Fruit fly (Drosophila melanogaster): ENCODE results near the gene CG7488.

The CG7488 gene

DNA sequence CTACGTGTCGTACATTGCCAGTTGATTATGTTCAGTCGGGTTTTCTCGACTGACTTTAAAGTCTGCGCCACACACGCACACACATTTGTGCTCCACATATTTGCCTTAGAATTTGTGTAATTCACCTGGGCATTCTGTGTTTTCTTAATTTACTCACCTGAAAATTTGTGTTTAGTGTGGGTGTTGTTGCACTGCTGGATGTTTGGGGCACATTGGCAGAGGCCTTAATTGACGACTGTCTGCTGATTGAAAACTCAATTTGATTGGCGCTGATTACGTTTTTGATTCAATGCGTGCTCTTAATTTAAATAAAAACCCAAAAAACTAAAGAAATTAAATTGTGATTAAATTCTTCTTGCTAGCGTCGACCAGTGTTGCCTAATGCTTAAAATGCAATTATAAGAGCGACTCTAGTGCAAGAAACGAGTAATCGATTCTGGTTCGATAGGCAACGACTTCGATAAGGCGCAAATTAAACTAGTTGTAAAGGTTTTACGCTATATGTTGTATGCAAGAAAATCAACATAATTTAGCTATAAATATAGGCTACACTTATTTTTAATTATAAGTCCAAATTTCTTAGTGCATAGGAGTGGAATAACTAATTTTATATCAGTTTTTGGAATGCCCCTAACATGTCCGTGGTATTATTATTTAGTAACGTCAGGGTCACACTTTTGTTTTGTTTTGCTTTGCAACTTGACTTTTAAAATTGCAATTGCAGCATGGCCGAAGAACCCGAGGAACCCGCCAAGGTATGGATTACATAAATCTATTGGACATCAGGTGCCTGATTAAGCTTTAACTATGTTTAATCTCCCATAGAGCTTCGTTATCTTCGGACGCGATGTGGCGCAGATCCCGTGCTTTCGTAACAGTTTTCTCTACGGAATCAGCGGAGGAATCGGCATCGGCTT lies 35.1 kb downstream of the CG7488 start, which contains the start of the genes CG46281 and CG46280 (continued):
- TF ChIP-seq CG4854 (GFP tag; optimal IDR thresholded peaks at IDR 0.05) (peak; percentile 15), CG12659 (GFP tag; optimal IDR thresholded peaks at IDR 0.05) (peak; percentile 70), CG8944 (GFP tag; optimal IDR thresholded peaks at IDR 0.05) (no peak), CG10543 (GFP tag; optimal IDR thresholded peaks at IDR 0.05) (no peak), CG5180 (GFP tag; optimal IDR thresholded peaks at IDR 0.05) (no peak), CG15514 (GFP tag; optimal IDR thresholded peaks at IDR 0.05) (peak; percentile 98), HLHmδ (GFP tag; optimal IDR thresholded peaks at IDR 0.05) (no peak), CG10462 (GFP tag; optimal IDR thresholded peaks at IDR 0.05) (no peak), Fer3 (tag; optimal IDR thresholded peaks at IDR 0.05) (no peak), Stat92E (GFP tag; optimal IDR thresholded peaks at IDR 0.05) (no peak), Poxn (GFP tag; IDR thresholded peaks at IDR 0.05) (no peak), CG10959 (GFP tag; IDR thresholded peaks at IDR 0.05) (no peak), CG13287 (GFP tag; IDR thresholded peaks at IDR 0.05; ENCODE audit: partially characterized antibody) (peak; percentile 82), CG2120 (GFP tag; optimal IDR thresholded peaks at IDR 0.05) (peak; percentile 71), trem (tag; optimal IDR thresholded peaks at IDR 0.05) (peak; percentile 76), cato (GFP tag; optimal IDR thresholded peaks at IDR 0.05; ENCODE audit: borderline replicate concordance) (peak; percentile 1), CG9215 (GFP tag; IDR thresholded peaks at IDR 0.05) (no peak), bab2 (GFP tag; optimal IDR thresholded peaks at IDR 0.05) (peak; percentile 2), Hr39 (optimal IDR thresholded peaks at IDR 0.05) (no peak), crc (GFP tag; optimal IDR thresholded peaks at IDR 0.05) (no peak), cas (GFP tag; IDR thresholded peaks at IDR 0.05) (0 out of 2 replicates have a peak, but pooled peaks have one; percentile 21), Usf (GFP tag; optimal IDR thresholded peaks at IDR 0.05) (no peak), CG42726 (GFP tag; IDR thresholded peaks at IDR 0.05; ENCODE audit: partially characterized antibody) (no peak), NfI (GFP tag; optimal IDR thresholded peaks at IDR 0.05) (no peak), CG1233 (GFP tag; optimal IDR thresholded peaks at IDR 0.05) (no peak), da (GFP tag; optimal IDR thresholded peaks at IDR 0.05) (no peak), Sry-β (GFP tag; optimal IDR thresholded peaks at IDR 0.05) (peak; percentile 13), CG13894 (tag; optimal IDR thresholded peaks at IDR 0.05) (no peak), CG2116 (GFP tag; optimal IDR thresholded peaks at IDR 0.05) (peak; percentile 95), CG6791 (GFP tag; IDR thresholded peaks at IDR 0.05; ENCODE audit: partially characterized antibody) (peak; percentile 54; the same call in 2 of the 3 replicates), vvl (GFP tag; IDR thresholded peaks at IDR 0.05) (0 out of 2 replicates have a peak, but pooled peaks have one; percentile 18), ci (GFP tag; IDR thresholded peaks at IDR 0.05) (no peak), CG17802 (tag; optimal IDR thresholded peaks at IDR 0.05) (no peak), sc (optimal IDR thresholded peaks at IDR 0.05) (no peak), sc (GFP tag; optimal IDR thresholded peaks at IDR 0.05) (no peak), lbe (GFP tag; optimal IDR thresholded peaks at IDR 0.05) (peak; percentile 15), unc-4 (GFP tag; IDR thresholded peaks at IDR 0.05; ENCODE audit: partially characterized antibody) (peak; percentile 64), so (GFP tag; IDR thresholded peaks at IDR 0.05) (no peak), CG1602 (GFP tag; optimal IDR thresholded peaks at IDR 0.05) (no peak), nmo (GFP tag; optimal IDR thresholded peaks at IDR 0.05) (no peak), CG33213 (GFP tag; optimal IDR thresholded peaks at IDR 0.05) (peak; percentile 24), inv (GFP tag; IDR thresholded peaks at IDR 0.05; ENCODE audit: partially characterized antibody) (0 out of 2 replicates have a peak, but pooled peaks have one; percentile 24), CG18764 (GFP tag; optimal IDR thresholded peaks at IDR 0.05) (no peak), kay (GFP tag; optimal IDR thresholded peaks at IDR 0.05) (no peak), Scr (GFP tag; IDR thresholded peaks at IDR 0.05; ENCODE audit: partially characterized antibody) (peak; percentile 62), Sry-δ (GFP tag; optimal IDR thresholded peaks at IDR 0.05) (peak; percentile 74), fd102C (GFP tag; optimal IDR thresholded peaks at IDR 0.05) (no peak), sens (GFP tag) (peak; percentile 93)

Data from whole organism, embryonic.